Fruit fly (Drosophila melanogaster) whole organism, embryonic: ENCODE measurements around the gene kirre.
A peak's percentile ranks its signal among the peaks of the same experiment; 100 is the strongest.

Source experiments
- Adf1 ChIP-seq: fragments of 200-800 bp; sonication (Bioruptor generic); IDR thresholded peaks from 2 replicates; pipeline ENCODE4 v1.3.6; 2022; ENCODE audit warnings: missing biosample characterization, missing genetic modification characterization
- BEAF-32 ChIP-seq: fragments of 200-800 bp; sonication (Bioruptor generic); optimal IDR thresholded peaks from 3 replicates; lab custom pipeline; 2017; ENCODE audit warnings: missing biosample characterization, missing genetic modification characterization, mild to moderate bottlenecking, moderate library complexity, missing genetic modification reagents
- CG1024 ChIP-seq: fragments of 200-800 bp; sonication (Bioruptor generic); IDR thresholded peaks from 2 replicates; pipeline ENCODE4 v1.3.6; 2022; ENCODE audit warnings: missing biosample characterization, missing genetic modification characterization
- CG10979 ChIP-seq: fragments of 200-800 bp; sonication (Bioruptor generic); optimal IDR thresholded peaks from 2 replicates; lab custom pipeline; 2018; ENCODE audit warnings: missing biosample characterization, mild to moderate bottlenecking, missing genetic modification characterization, moderate library complexity
- CG11093 ChIP-seq: fragments of 200-800 bp; sonication (Bioruptor generic); IDR thresholded peaks from 3 replicates; pipeline ENCODE4 v1.3.6; 2022; ENCODE audit warnings: missing biosample characterization, missing genetic modification characterization
- CG13123 ChIP-seq: fragments of 200-800 bp; sonication (Bioruptor generic); optimal IDR thresholded peaks from 2 replicates; lab custom pipeline; 2016; ENCODE audit warnings: missing biosample characterization, missing genetic modification characterization
- CG14667 ChIP-seq: fragments of 200-800 bp; sonication (Bioruptor generic); IDR thresholded peaks from 2 replicates; pipeline ENCODE4 v1.3.6; 2022; ENCODE audit warnings: missing biosample characterization, missing genetic modification characterization
- CG1529 ChIP-seq: fragments of 200-800 bp; sonication (Bioruptor generic); optimal IDR thresholded peaks from 3 replicates; lab custom pipeline; 2018; ENCODE audit warnings: missing biosample characterization, missing genetic modification characterization
- CG16863 ChIP-seq: fragments of 200-800 bp; sonication (Bioruptor generic); optimal IDR thresholded peaks from 3 replicates; lab custom pipeline; 2016; ENCODE audit warnings: missing biosample characterization, missing genetic modification characterization
- CG17385 ChIP-seq: fragments of 200-800 bp; sonication (Bioruptor generic); optimal IDR thresholded peaks from 3 replicates; lab custom pipeline; 2018; ENCODE audit warnings: missing biosample characterization, mild to moderate bottlenecking, missing genetic modification characterization
- CG17829 ChIP-seq: fragments of 200-800 bp; optimal IDR thresholded peaks from 2 replicates; lab custom pipeline; 2019; ENCODE audit warnings: missing biosample characterization, mild to moderate bottlenecking, missing genetic modification characterization, moderate library complexity
- CG18619 ChIP-seq: fragments of 200-800 bp; sonication (Bioruptor generic); optimal IDR thresholded peaks from 3 replicates; lab custom pipeline; 2017; ENCODE audit warnings: missing biosample characterization, mild to moderate bottlenecking, missing genetic modification characterization
- CG2712 ChIP-seq: fragments of 200-800 bp; optimal IDR thresholded peaks from 3 replicates; lab custom pipeline; 2019; ENCODE audit warnings: missing biosample characterization, mild to moderate bottlenecking, missing genetic modification characterization, moderate library complexity
- CG30403 ChIP-seq: fragments of 200-800 bp; sonication (Bioruptor generic); optimal IDR thresholded peaks from 3 replicates; lab custom pipeline; 2016; ENCODE audit warnings: missing biosample characterization, missing genetic modification characterization
- CG31365 ChIP-seq: fragments of 200-800 bp; sonication (Bioruptor generic); optimal IDR thresholded peaks from 2 replicates; lab custom pipeline; 2018; ENCODE audit warnings: missing biosample characterization, mild to moderate bottlenecking, missing genetic modification characterization
- CG32532 ChIP-seq: fragments of 200-800 bp; sonication (Bioruptor generic); IDR thresholded peaks from 2 replicates; pipeline ENCODE4 v1.3.6; 2022; ENCODE audit warnings: missing biosample characterization, missing genetic modification characterization
- CG33557 ChIP-seq: fragments of 200-800 bp; sonication (Bioruptor generic); optimal IDR thresholded peaks from 2 replicates; lab custom pipeline; 2019; ENCODE audit warnings: missing biosample characterization, mild to moderate bottlenecking, missing genetic modification characterization, moderate library complexity
- CG3726 ChIP-seq: fragments of 200-800 bp; sonication (Bioruptor generic); IDR thresholded peaks from 3 replicates; pipeline ENCODE4, ENCODE4 v1.3.6; 2022; ENCODE audit warnings: missing biosample characterization, missing genetic modification characterization
- CG3847 ChIP-seq: fragments of 200-800 bp; sonication (Bioruptor generic); IDR thresholded peaks from 2 replicates; pipeline ENCODE4 v1.3.6; 2022; ENCODE audit warnings: missing biosample characterization, missing genetic modification characterization
- CG7963 ChIP-seq: fragments of 200-800 bp; sonication (Bioruptor generic); IDR thresholded peaks from 3 replicates; pipeline ENCODE4 v1.3.6; 2022; ENCODE audit warnings: missing biosample characterization, missing genetic modification characterization; ENCODE audit not compliant: partially characterized antibody
- CG8089 ChIP-seq: fragments of 200-800 bp; sonication (Bioruptor generic); optimal IDR thresholded peaks from 3 replicates; lab custom pipeline; 2016; ENCODE audit warnings: missing biosample characterization, missing genetic modification characterization
- CG8924 ChIP-seq: fragments of 200-800 bp; optimal IDR thresholded peaks from 3 replicates; lab custom pipeline; 2019; ENCODE audit warnings: missing biosample characterization, mild to moderate bottlenecking, missing genetic modification characterization, moderate library complexity
- CkIIα-i1 ChIP-seq: fragments of 200-800 bp; sonication (Bioruptor generic); IDR thresholded peaks from 2 replicates; pipeline ENCODE4 v1.3.6; 2022; ENCODE audit warnings: missing biosample characterization, missing genetic modification characterization
- Dp ChIP-seq: fragments of 200-800 bp; sonication (Bioruptor generic); optimal IDR thresholded peaks from 2 replicates; lab custom pipeline; 2018; ENCODE audit warnings: missing biosample characterization, mild to moderate bottlenecking, missing genetic modification characterization, moderate library complexity
- Fer3 ChIP-seq: fragments of 200-800 bp; sonication (Bioruptor generic); optimal IDR thresholded peaks from 2 replicates; lab custom pipeline; 2018; ENCODE audit warnings: missing biosample characterization, mild to moderate bottlenecking, missing genetic modification characterization, moderate library complexity
- NC2α ChIP-seq: fragments of 200-800 bp; sonication (Bioruptor generic); optimal IDR thresholded peaks from 2 replicates; lab custom pipeline; 2016; ENCODE audit warnings: missing biosample characterization, missing genetic modification characterization
- NK7.1 ChIP-seq: fragments of 200-800 bp; sonication (Bioruptor generic); optimal IDR thresholded peaks from 3 replicates; lab custom pipeline; 2016; ENCODE audit warnings: missing biosample characterization, missing genetic modification characterization
- Neu2 ChIP-seq: fragments of 200-800 bp; sonication (Bioruptor generic); optimal IDR thresholded peaks from 3 replicates; lab custom pipeline; 2016; ENCODE audit warnings: missing biosample characterization, missing genetic modification characterization, borderline replicate concordance
- Nf-YB ChIP-seq: fragments of 200-800 bp; sonication (Bioruptor generic); optimal IDR thresholded peaks from 3 replicates; lab custom pipeline; 2019; ENCODE audit warnings: missing biosample characterization, mild to moderate bottlenecking, missing genetic modification characterization, moderate library complexity
- Ssrp ChIP-seq: fragments of 200-800 bp; sonication (Bioruptor generic); optimal IDR thresholded peaks from 2 replicates; lab custom pipeline; 2018; ENCODE audit warnings: missing biosample characterization, mild to moderate bottlenecking, missing genetic modification characterization, moderate library complexity
- Xrp1 ChIP-seq: fragments of 200-800 bp; sonication (Bioruptor generic); IDR thresholded peaks from 2 replicates; pipeline ENCODE4 v1.3.6; 2022; ENCODE audit warnings: missing biosample characterization, missing genetic modification characterization
- ap ChIP-seq: fragments of 200-800 bp; sonication (Bioruptor generic); IDR thresholded peaks from 2 replicates; pipeline ENCODE4 v1.3.6; 2022; ENCODE audit warnings: missing biosample characterization, missing genetic modification characterization
- ase ChIP-seq: fragments of 200-800 bp; sonication (Bioruptor generic); IDR thresholded peaks from 3 replicates; pipeline ENCODE4 v1.3.6; 2022; ENCODE audit warnings: missing biosample characterization, missing genetic modification characterization
- bigmax ChIP-seq: fragments of 200-800 bp; sonication (Bioruptor generic); optimal IDR thresholded peaks from 2 replicates; lab custom pipeline; 2018; ENCODE audit warnings: missing biosample characterization, mild to moderate bottlenecking, missing genetic modification characterization
- chif ChIP-seq, 2 experiments: fragments of 200-800 bp; sonication (Bioruptor generic); optimal IDR thresholded peaks; 3 replicates each; lab custom pipeline; 2016; ENCODE audit warnings: missing biosample characterization in 2 of 2, missing genetic modification characterization in 2 of 2
- dmrt11E ChIP-seq: fragments of 200-800 bp; sonication (Bioruptor generic); optimal IDR thresholded peaks from 3 replicates; lab custom pipeline; 2018; ENCODE audit warnings: missing biosample characterization, mild to moderate bottlenecking, missing genetic modification characterization, moderate library complexity
- esg ChIP-seq: fragments of 200-800 bp; sonication (Bioruptor generic); conservative IDR thresholded peaks from 2 replicates; pipeline ENCODE4 v1.3.6; 2022; ENCODE audit warnings: missing biosample characterization, missing genetic modification characterization
- fd3F ChIP-seq: fragments of 200-800 bp; sonication (Bioruptor generic); optimal IDR thresholded peaks from 2 replicates; lab custom pipeline; 2018; ENCODE audit warnings: missing biosample characterization, mild to moderate bottlenecking, missing genetic modification characterization, moderate library complexity
- fd96Cb ChIP-seq: fragments of 200-800 bp; sonication (Bioruptor generic); optimal IDR thresholded peaks from 2 replicates; lab custom pipeline; 2018; ENCODE audit warnings: missing biosample characterization, mild to moderate bottlenecking, missing genetic modification characterization, moderate library complexity
- gem ChIP-seq: fragments of 200-800 bp; sonication (Bioruptor generic); optimal IDR thresholded peaks from 2 replicates; lab custom pipeline; 2019; ENCODE audit warnings: missing biosample characterization, mild to moderate bottlenecking, missing genetic modification characterization, moderate library complexity
- grau ChIP-seq: fragments of 200-800 bp; optimal IDR thresholded peaks from 3 replicates; lab custom pipeline; 2019; ENCODE audit warnings: missing biosample characterization, mild to moderate bottlenecking, missing genetic modification characterization, moderate library complexity
- luna ChIP-seq: fragments of 200-800 bp; sonication (Bioruptor generic); optimal IDR thresholded peaks from 2 replicates; lab custom pipeline; 2016; ENCODE audit warnings: missing biosample characterization, missing genetic modification characterization
- nmo ChIP-seq: fragments of 200-800 bp; sonication (Bioruptor generic); optimal IDR thresholded peaks from 2 replicates; lab custom pipeline; 2018; ENCODE audit warnings: missing biosample characterization, mild to moderate bottlenecking, missing genetic modification characterization, moderate library complexity
- odd ChIP-seq: fragments of 200-800 bp; sonication (Bioruptor generic); optimal IDR thresholded peaks from 2 replicates; lab custom pipeline; 2017; ENCODE audit warnings: missing biosample characterization, mild to moderate bottlenecking, missing genetic modification characterization
- org-1 ChIP-seq: fragments of 200-800 bp; sonication (Bioruptor generic); optimal IDR thresholded peaks from 2 replicates; lab custom pipeline; 2017; ENCODE audit warnings: missing biosample characterization, missing genetic modification characterization
- phol ChIP-seq: fragments of 200-800 bp; sonication (Bioruptor generic); optimal IDR thresholded peaks from 3 replicates; lab custom pipeline; 2018; ENCODE audit warnings: missing biosample characterization, mild to moderate bottlenecking, missing genetic modification characterization, moderate library complexity
- pnt ChIP-seq: fragments of 200-800 bp; sonication (Bioruptor generic); optimal IDR thresholded peaks from 3 replicates; lab custom pipeline; 2016; ENCODE audit warnings: missing biosample characterization, missing genetic modification characterization
- pum ChIP-seq: fragments of 200-800 bp; sonication (Bioruptor generic); optimal IDR thresholded peaks from 2 replicates; lab custom pipeline; 2016; ENCODE audit warnings: missing biosample characterization, missing genetic modification characterization
- sim ChIP-seq: fragments of 200-800 bp; sonication (Bioruptor generic); IDR thresholded peaks from 2 replicates; pipeline ENCODE4 v1.3.6; 2022; ENCODE audit warnings: missing biosample characterization, missing genetic modification characterization
- trem ChIP-seq: fragments of 200-800 bp; optimal IDR thresholded peaks from 3 replicates; lab custom pipeline; 2019; ENCODE audit warnings: missing biosample characterization, mild to moderate bottlenecking, missing genetic modification characterization, moderate library complexity
- zen2 ChIP-seq: fragments of 200-800 bp; sonication (Bioruptor generic); IDR thresholded peaks from 3 replicates; pipeline ENCODE4 v1.3.6; 2022; ENCODE audit warnings: missing biosample characterization, missing genetic modification characterization; ENCODE audit not compliant: partially characterized antibody

The kirre gene

dm6 chrX:3073590-3073989 is 333.4 kb downstream of the kirre start (continued):
- TF ChIP-seq Fer3 (tag; lab: Kevin White, UChicago) = no peak
- TF ChIP-seq dmrt11E (tag; lab: Kevin White, UChicago) = peak; percentile 72
- TF ChIP-seq NK7.1 (GFP tag; lab: Kevin White, UChicago) = no peak
- no peak for TF ChIP-seq NC2α (GFP tag; lab: Kevin White, UChicago)
- TF ChIP-seq CG17829 (tag; lab: Kevin White, UChicago) = peak; percentile 43
- no peak for TF ChIP-seq CG11093 (GFP tag; lab: Robert Waterston, UW)
- peak; percentile 66 for TF ChIP-seq CG2712
- peak; percentile 28 for TF ChIP-seq fd96Cb
- TF ChIP-seq Adf1 = no peak
- TF ChIP-seq Dp (GFP tag; lab: Kevin White, UChicago) = no peak
- peak; percentile 37 for TF ChIP-seq nmo (GFP tag; lab: Kevin White, UChicago)
- no peak for TF ChIP-seq CG16863
- TF ChIP-seq Nf-YB (GFP tag; lab: Kevin White, UChicago) = no peak
- peak; percentile 26 for TF ChIP-seq CG30403 (GFP tag; lab: Kevin White, UChicago)
- peak; percentile 58 for TF ChIP-seq phol (tag; lab: Kevin White, UChicago)
- no peak for TF ChIP-seq CG3726 (GFP tag; lab: Robert Waterston, UW)
- no peak for TF ChIP-seq fd3F
- no peak for TF ChIP-seq pum (GFP tag; lab: Kevin White, UChicago)
- no peak for TF ChIP-seq CG17385
- TF ChIP-seq chif (GFP tag; optimal IDR thresholded peaks at IDR 0.05; lab: Kevin White, UChicago) = peak in 1 of 2 experiments; percentile 4
- TF ChIP-seq org-1 (GFP tag; lab: Kevin White, UChicago) = no peak
- no peak for TF ChIP-seq luna (GFP tag; lab: Kevin White, UChicago)
- no peak for TF ChIP-seq CG1024 (GFP tag; lab: Robert Waterston, UW)
- no peak for TF ChIP-seq BEAF-32 (GFP tag; lab: Kevin White, UChicago)
- no peak for TF ChIP-seq CG14667 (GFP tag; lab: Robert Waterston, UW)
- TF ChIP-seq zen2 (GFP tag; lab: Robert Waterston, UW) = no peak
- peak; percentile 59 for TF ChIP-seq gem (tag; lab: Kevin White, UChicago)
- no peak for TF ChIP-seq pnt (GFP tag; lab: Kevin White, UChicago)
- TF ChIP-seq CG8924 (tag; lab: Kevin White, UChicago) = no peak
- peak; percentile 62; the same call in 1 of the 2 replicates for TF ChIP-seq Xrp1 (GFP tag; lab: Robert Waterston, UW)
- TF ChIP-seq CG10979 (tag; lab: Kevin White, UChicago) = peak; percentile 66
- peak; percentile 35 for TF ChIP-seq Ssrp (tag; lab: Kevin White, UChicago)
- TF ChIP-seq ase (GFP tag; lab: Robert Waterston, UW) = no peak
- TF ChIP-seq esg (GFP tag; lab: Robert Waterston, UW) = 0 out of 2 replicates have a peak, but pooled peaks have one; percentile 5
- TF ChIP-seq CG3847 (GFP tag; lab: Robert Waterston, UW) = no peak
- peak; percentile 1 for TF ChIP-seq CG18619 (GFP tag; lab: Kevin White, UChicago)
- no peak for TF ChIP-seq CG31365 (tag; lab: Kevin White, UChicago)
- TF ChIP-seq CG32532 (GFP tag; lab: Robert Waterston, UW) = no peak
- no peak for TF ChIP-seq CG7963
- no peak for TF ChIP-seq bigmax (GFP tag; lab: Kevin White, UChicago)
- no peak for TF ChIP-seq ap (GFP tag; lab: Robert Waterston, UW)
- TF ChIP-seq CG13123 (GFP tag; lab: Kevin White, UChicago) = no peak
- TF ChIP-seq trem (tag; lab: Kevin White, UChicago) = peak; percentile 32
- no peak for TF ChIP-seq odd (GFP tag; lab: Kevin White, UChicago)
- TF ChIP-seq Neu2 (GFP tag; lab: Kevin White, UChicago) = no peak
- TF ChIP-seq CkIIα-i1 (GFP tag; lab: Robert Waterston, UW) = no peak
- TF ChIP-seq CG8089 (GFP tag; lab: Kevin White, UChicago) = no peak
- TF ChIP-seq CG33557 = peak; percentile 18
- no peak for TF ChIP-seq sim (GFP tag; lab: Robert Waterston, UW)
- peak; percentile 46 for TF ChIP-seq CG1529 (GFP tag; lab: Kevin White, UChicago)
- TF ChIP-seq grau (tag; lab: Kevin White, UChicago) = peak; percentile 20
